Worm (Caenorhabditis elegans) whole organism, young adult: Measurements from ENCODE around the gene let-767.
"Not testable (repeated sequence)": the region's sequence is repeated elsewhere in the genome, so short reads cannot be mapped to it uniquely, and the experiment has no call there.

Experiments
- F39B2.1 ChIP-seq: fragments of 200-800 bp; sonication (Bioruptor generic); IDR thresholded peaks from 2 replicates; pipeline ENCODE4 v1.3.6; 2022; ENCODE audit warnings: missing genetic modification reagents, missing genetic modification characterization, missing compliant biosample characterization
- nfya-1 ChIP-seq: sonication (generic microtip); optimal IDR thresholded peaks from 2 replicates; lab custom pipeline; 2017; ENCODE audit warnings: antibody characterized with exemption, missing compliant biosample characterization, missing genetic modification characterization, borderline replicate concordance; ENCODE audit not compliant: insufficient read depth
- pha-4 ChIP-seq: fragments of 150-350 bp; sonication (generic microtip); optimal IDR thresholded peaks from 2 replicates; lab custom pipeline; 2014; ENCODE audit warnings: missing biosample characterization, missing genetic modification reagents, missing genetic modification characterization
- snpc-4 ChIP-seq, 5 experiments: fragments of 150-350 bp in 1 of 5; sonication (generic microtip) in 4 of 5; optimal IDR thresholded peaks; 2 replicates each; lab custom pipeline; 2014 to 2018; ENCODE audit warnings: missing genetic modification characterization in 5 of 5, missing biosample characterization in 3 of 5, antibody characterized with exemption in 2 of 5, mild to moderate bottlenecking in 2 of 5, missing compliant biosample characterization in 2 of 5, missing genotype in 2 of 5, moderate library complexity in 2 of 5, missing genetic modification reagents in 1 of 5
- unc-130 ChIP-seq: sonication (generic microtip); optimal IDR thresholded peaks from 2 replicates; lab custom pipeline; 2016; ENCODE audit warnings: missing genetic modification reagents, missing genetic modification characterization, missing compliant biosample characterization
- ztf-26 ChIP-seq: sonication (generic microtip); optimal IDR thresholded peaks from 2 replicates; lab custom pipeline; 2017; ENCODE audit warnings: missing genetic modification characterization, missing compliant biosample characterization

ce11 chrIII:6337730-6338129 lies 2.0 kb downstream of the let-767 start:
- TF ChIP-seq unc-130 (GFP tag; lab: Kevin White, UChicago); pha-4; F39B2.1 (GFP tag; lab: Robert Waterston, UW); ztf-26 (tag; lab: Kevin White, UChicago); snpc-4 (GFP tag; optimal IDR thresholded peaks at IDR 0.05; lab: Kevin White, UChicago); snpc-4 (tag; optimal IDR thresholded peaks at IDR 0.05; lab: Kevin White, UChicago); nfya-1 (tag; lab: Kevin White, UChicago): not testable (repeated sequence)
